Worm (Caenorhabditis elegans) whole organism, young adult: ENCODE measurements around the gene ncap-1.

Experiments
- C06A6.2 ChIP-seq: fragments of 200-800 bp; sonication (Bioruptor generic); conservative IDR thresholded peaks from 2 replicates; pipeline ENCODE4 v1.3.6; 2022; ENCODE audit warnings: missing genetic modification characterization, missing compliant biosample characterization
- D2030.7 ChIP-seq: fragments of 200-800 bp; sonication (Bioruptor generic); IDR thresholded peaks from 2 replicates; pipeline ENCODE4 v1.3.6; 2022; ENCODE audit warnings: missing genetic modification reagents, missing genetic modification characterization, missing compliant biosample characterization
- F33H1.4 ChIP-seq: fragments of 200-800 bp; sonication (Bioruptor generic); IDR thresholded peaks from 2 replicates; pipeline ENCODE4 v1.3.6; 2022; ENCODE audit warnings: missing genetic modification reagents, missing genetic modification characterization, missing compliant biosample characterization
- F37B4.10 ChIP-seq: fragments of 200-800 bp; sonication (Bioruptor generic); IDR thresholded peaks from 2 replicates; pipeline ENCODE4 v1.3.6; 2022; ENCODE audit warnings: missing genetic modification characterization, missing compliant biosample characterization
- F39B2.1 ChIP-seq: fragments of 200-800 bp; sonication (Bioruptor generic); IDR thresholded peaks from 2 replicates; pipeline ENCODE4 v1.3.6; 2022; ENCODE audit warnings: missing genetic modification reagents, missing genetic modification characterization, missing compliant biosample characterization
- F49E8.2 ChIP-seq: sonication (generic microtip); optimal IDR thresholded peaks from 3 replicates; lab custom pipeline; 2017; ENCODE audit warnings: missing genetic modification characterization, mild to moderate bottlenecking, missing compliant biosample characterization, antibody characterized with exemption, moderate library complexity; ENCODE audit not compliant: insufficient read depth
- K11D2.4 ChIP-seq: fragments of 200-800 bp; sonication (Bioruptor generic); IDR thresholded peaks from 2 replicates; pipeline ENCODE4 v1.3.6; 2022; ENCODE audit warnings: missing genetic modification reagents, missing genetic modification characterization, missing compliant biosample characterization
- K12H6.12 ChIP-seq: fragments of 200-800 bp; sonication (Bioruptor generic); optimal IDR thresholded peaks from 2 replicates; lab custom pipeline; 2018; ENCODE audit warnings: mild to moderate bottlenecking, missing genetic modification characterization, missing compliant biosample characterization
- T26A5.8 ChIP-seq: sonication (generic microtip); optimal IDR thresholded peaks from 2 replicates; lab custom pipeline; 2016; ENCODE audit warnings: missing genetic modification characterization, missing compliant biosample characterization
- Y53F4B.3 ChIP-seq: fragments of 200-800 bp; sonication (Bioruptor generic); IDR thresholded peaks from 2 replicates; pipeline ENCODE4 v1.3.6; 2022; ENCODE audit warnings: missing genetic modification reagents, missing genetic modification characterization, missing compliant biosample characterization
- Y95B8A.8 ChIP-seq: fragments of 200-800 bp; sonication (Bioruptor generic); IDR thresholded peaks from 2 replicates; pipeline ENCODE4 v1.3.6; 2022; ENCODE audit warnings: missing genetic modification reagents, missing genetic modification characterization, missing compliant biosample characterization
- akir-1 ChIP-seq: fragments of 200-800 bp; sonication (Bioruptor generic); optimal IDR thresholded peaks from 2 replicates; lab custom pipeline; 2018; ENCODE audit warnings: mild to moderate bottlenecking, missing genetic modification characterization, moderate library complexity, missing compliant biosample characterization
- attf-3 ChIP-seq: fragments of 200-800 bp; sonication (Bioruptor generic); conservative IDR thresholded peaks from 2 replicates; pipeline ENCODE4 v1.3.6; 2022; ENCODE audit warnings: missing genetic modification reagents, missing genetic modification characterization, missing compliant biosample characterization
- attf-5 ChIP-seq: fragments of 200-800 bp; sonication (Bioruptor generic); optimal IDR thresholded peaks from 2 replicates; lab custom pipeline; 2018; ENCODE audit warnings: mild to moderate bottlenecking, missing genetic modification characterization, missing compliant biosample characterization
- ccch-3 ChIP-seq: fragments of 200-800 bp; sonication (Bioruptor generic); optimal IDR thresholded peaks from 2 replicates; lab custom pipeline; 2018; ENCODE audit warnings: mild to moderate bottlenecking, missing genetic modification characterization, missing compliant biosample characterization
- cebp-2 ChIP-seq: fragments of 200-800 bp; sonication (Bioruptor generic); IDR thresholded peaks from 2 replicates; pipeline ENCODE4 v1.3.6; 2022; ENCODE audit warnings: missing genetic modification characterization, missing compliant biosample characterization
- die-1 ChIP-seq: sonication (generic microtip); optimal IDR thresholded peaks from 2 replicates; lab custom pipeline; 2016; ENCODE audit warnings: missing genotype, mild to moderate bottlenecking, missing genetic modification characterization, missing compliant biosample characterization
- dox-1 ChIP-seq: fragments of 200-800 bp; sonication (Bioruptor generic); IDR thresholded peaks from 2 replicates; pipeline ENCODE4 v1.3.6; 2022; ENCODE audit warnings: missing genetic modification reagents, missing genetic modification characterization, missing compliant biosample characterization
- dpff-1 ChIP-seq: sonication (generic microtip); optimal IDR thresholded peaks from 2 replicates; lab custom pipeline; 2017; ENCODE audit warnings: mild to moderate bottlenecking, missing genetic modification characterization, missing compliant biosample characterization
- efl-1 ChIP-seq: fragments of 150-350 bp; optimal IDR thresholded peaks from 2 replicates; lab custom pipeline; 2014; ENCODE audit warnings: missing biosample characterization, missing genetic modification reagents, missing genetic modification characterization
- egl-44 ChIP-seq: fragments of 200-800 bp; sonication (Bioruptor generic); IDR thresholded peaks from 2 replicates; pipeline ENCODE4 v1.3.6; 2022; ENCODE audit warnings: missing genetic modification reagents, missing genetic modification characterization, missing compliant biosample characterization
- egrh-3 ChIP-seq: fragments of 200-800 bp; sonication (Bioruptor generic); IDR thresholded peaks from 2 replicates; pipeline ENCODE4 v1.3.6; 2022; ENCODE audit warnings: missing genetic modification reagents, missing genetic modification characterization, missing compliant biosample characterization
- ekl-4 ChIP-seq: fragments of 200-800 bp; sonication (Bioruptor generic); IDR thresholded peaks from 2 replicates; pipeline ENCODE4 v1.3.6; 2022; ENCODE audit warnings: missing genetic modification reagents, missing genetic modification characterization, missing compliant biosample characterization
- fkh-3 ChIP-seq: sonication (generic microtip); optimal IDR thresholded peaks from 2 replicates; lab custom pipeline; 2016; ENCODE audit warnings: mild to moderate bottlenecking, missing genetic modification characterization, missing compliant biosample characterization
- hlh-12 ChIP-seq: sonication (generic microtip); optimal IDR thresholded peaks from 2 replicates; lab custom pipeline; 2016; ENCODE audit warnings: missing genetic modification characterization, missing compliant biosample characterization
- hlh-26 ChIP-seq: fragments of 200-800 bp; sonication (Bioruptor generic); conservative IDR thresholded peaks from 2 replicates; pipeline ENCODE4 v1.3.6; 2022; ENCODE audit warnings: missing genetic modification reagents, missing genetic modification characterization, missing compliant biosample characterization
- hmg-1.2 ChIP-seq: fragments of 200-800 bp; sonication (Bioruptor generic); IDR thresholded peaks from 2 replicates; pipeline ENCODE4 v1.3.6; 2022; ENCODE audit warnings: missing genetic modification reagents, missing genetic modification characterization, missing compliant biosample characterization
- hsf-1 ChIP-seq: fragments of 200-800 bp; sonication (Bioruptor generic); IDR thresholded peaks from 2 replicates; pipeline ENCODE4 v1.3.6; 2022; ENCODE audit warnings: missing genetic modification reagents, missing genetic modification characterization, missing compliant biosample characterization
- madf-10 ChIP-seq: sonication (generic microtip); optimal IDR thresholded peaks from 2 replicates; lab custom pipeline; 2016; ENCODE audit warnings: mild to moderate bottlenecking, missing genetic modification characterization, missing compliant biosample characterization
- mcd-1 ChIP-seq: fragments of 200-800 bp; sonication (Bioruptor generic); IDR thresholded peaks from 2 replicates; pipeline ENCODE4 v1.3.6; 2022; ENCODE audit warnings: missing genetic modification reagents, missing genetic modification characterization, missing compliant biosample characterization
- nfya-1 ChIP-seq: sonication (generic microtip); optimal IDR thresholded peaks from 2 replicates; lab custom pipeline; 2017; ENCODE audit warnings: antibody characterized with exemption, missing compliant biosample characterization, missing genetic modification characterization, borderline replicate concordance; ENCODE audit not compliant: insufficient read depth
- nfya-2 ChIP-seq: fragments of 200-800 bp; sonication (Bioruptor generic); IDR thresholded peaks from 2 replicates; pipeline ENCODE4 v1.3.6; 2022; ENCODE audit warnings: missing genetic modification reagents, missing genetic modification characterization, missing compliant biosample characterization
- nfyb-1 ChIP-seq: fragments of 200-800 bp; sonication (Bioruptor generic); IDR thresholded peaks from 2 replicates; pipeline ENCODE4 v1.3.6; 2022; ENCODE audit warnings: missing genetic modification reagents, missing genetic modification characterization, missing compliant biosample characterization
- nhr-120 ChIP-seq: fragments of 200-800 bp; sonication (Bioruptor generic); IDR thresholded peaks from 2 replicates; pipeline ENCODE4 v1.3.6; 2022; ENCODE audit warnings: missing genetic modification characterization, missing compliant biosample characterization
- nhr-80 ChIP-seq: sonication (generic microtip); optimal IDR thresholded peaks from 2 replicates; lab custom pipeline; 2016; ENCODE audit warnings: missing genetic modification characterization, missing compliant biosample characterization
- nhr-90 ChIP-seq: sonication (generic microtip); optimal IDR thresholded peaks from 2 replicates; lab custom pipeline; 2016; ENCODE audit warnings: missing genotype, mild to moderate bottlenecking, missing genetic modification characterization, missing compliant biosample characterization
- pha-4 ChIP-seq: fragments of 150-350 bp; sonication (generic microtip); optimal IDR thresholded peaks from 2 replicates; lab custom pipeline; 2014; ENCODE audit warnings: missing biosample characterization, missing genetic modification reagents, missing genetic modification characterization
- rcor-1 ChIP-seq: fragments of 200-800 bp; sonication (Bioruptor generic); IDR thresholded peaks from 2 replicates; pipeline ENCODE4 v1.3.6; 2022; ENCODE audit warnings: missing genetic modification reagents, missing genetic modification characterization, missing compliant biosample characterization
- sdz-38 ChIP-seq: sonication (generic microtip); optimal IDR thresholded peaks from 2 replicates; lab custom pipeline; 2016; ENCODE audit warnings: missing genotype, missing genetic modification characterization, missing compliant biosample characterization
- sea-2 ChIP-seq: fragments of 200-800 bp; sonication (Bioruptor generic); IDR thresholded peaks from 2 replicates; pipeline ENCODE4 v1.3.6; 2022; ENCODE audit warnings: missing genetic modification characterization, missing compliant biosample characterization
- snpc-3.4 ChIP-seq: sonication (generic microtip); optimal IDR thresholded peaks from 2 replicates; lab custom pipeline; 2017; ENCODE audit warnings: missing genetic modification characterization, mild to moderate bottlenecking, missing compliant biosample characterization, antibody characterized with exemption, moderate library complexity, missing genotype, missing genetic modification reagents
- tbx-9 ChIP-seq: sonication (generic microtip); optimal IDR thresholded peaks from 2 replicates; lab custom pipeline; 2016; ENCODE audit warnings: borderline replicate concordance, missing genetic modification characterization, inconsistent platforms, missing compliant biosample characterization
- tlf-1 ChIP-seq: fragments of 200-800 bp; sonication (Bioruptor generic); optimal IDR thresholded peaks from 2 replicates; lab custom pipeline; 2018; ENCODE audit warnings: mild to moderate bottlenecking, missing genetic modification characterization, missing compliant biosample characterization
- zfh-2 ChIP-seq: fragments of 200-800 bp; sonication (Bioruptor generic); conservative IDR thresholded peaks from 2 replicates; pipeline ENCODE4 v1.3.6; 2022; ENCODE audit warnings: missing genetic modification reagents, missing genetic modification characterization, missing compliant biosample characterization
- ztf-22 ChIP-seq: fragments of 200-800 bp; sonication (Bioruptor generic); optimal IDR thresholded peaks from 2 replicates; lab custom pipeline; 2018; ENCODE audit warnings: mild to moderate bottlenecking, missing genetic modification characterization, moderate library complexity, missing compliant biosample characterization
- ztf-25 ChIP-seq: fragments of 200-800 bp; sonication (Bioruptor generic); IDR thresholded peaks from 2 replicates; pipeline ENCODE4 v1.3.6; 2022; ENCODE audit warnings: missing genetic modification reagents, missing genetic modification characterization, missing compliant biosample characterization
- ztf-28 ChIP-seq: fragments of 200-800 bp; sonication (Bioruptor generic); IDR thresholded peaks from 2 replicates; pipeline ENCODE4 v1.3.6; 2022; ENCODE audit warnings: missing genetic modification reagents, missing genetic modification characterization, missing compliant biosample characterization

ncap-1 gene

ce11 chrII:2925032-2925431 is 5.9 kb upstream of the ncap-1 start:
- TF ChIP-seq tbx-9 (tag; lab: Kevin White, UChicago), result no peak
- TF ChIP-seq cebp-2 (GFP tag; lab: Robert Waterston, UW), result no peak
- peak; percentile 55; the same call in 1 of the 2 replicates for TF ChIP-seq zfh-2
- peak; percentile 67 for TF ChIP-seq hmg-1.2
- TF ChIP-seq F37B4.10 (GFP tag; lab: Robert Waterston, UW), result no peak
- no peak for TF ChIP-seq mcd-1
- TF ChIP-seq F39B2.1 (GFP tag; lab: Robert Waterston, UW), result no peak
- no peak for TF ChIP-seq F33H1.4 (GFP tag; lab: Robert Waterston, UW)
- no peak for TF ChIP-seq egl-44 (GFP tag; lab: Robert Waterston, UW)
- no peak for TF ChIP-seq akir-1 (GFP tag; lab: Kevin White, UChicago)
- no peak for TF ChIP-seq K11D2.4 (GFP tag; lab: Robert Waterston, UW)
- no peak for TF ChIP-seq nfya-2
- peak; percentile 61; the same call in 1 of the 2 replicates for TF ChIP-seq egrh-3 (GFP tag; lab: Robert Waterston, UW)
- no peak for TF ChIP-seq madf-10

DNA sequence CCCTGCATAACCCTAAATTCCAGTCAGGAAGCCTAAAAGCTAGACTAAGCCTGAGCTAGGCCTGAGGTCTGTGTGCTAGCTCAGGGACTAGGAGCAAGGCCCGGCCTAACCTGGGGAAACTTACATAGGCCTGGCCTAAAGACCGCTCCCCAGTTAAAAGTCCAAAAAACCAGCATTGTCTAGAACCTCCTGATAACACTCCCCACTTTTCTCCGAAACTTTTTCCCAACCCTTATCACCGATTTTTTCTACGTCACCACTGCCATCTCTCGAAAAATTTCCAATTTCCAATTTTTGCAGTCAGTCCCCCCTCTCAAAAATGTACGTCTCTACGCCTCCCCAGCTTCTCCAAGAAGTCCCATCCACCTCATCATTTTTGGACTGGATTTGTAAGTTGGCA is 4.5 kb upstream of the ncap-1 start, which contains the start of gene ZK355.2:
ZK355.2 (plus strand) TSS at position 301 of the 400 bp plus-strand sequence.
- no peak for TF ChIP-seq F49E8.2 (tag; lab: Kevin White, UChicago)
- TF ChIP-seq attf-3 (GFP tag; lab: Robert Waterston, UW), result 0 out of 2 replicates have a peak, but pooled peaks have one; percentile 38
- peak; percentile 16 for TF ChIP-seq nhr-80
- no peak for TF ChIP-seq C06A6.2 (GFP tag; lab: Robert Waterston, UW)
- no peak for TF ChIP-seq fkh-3 (tag; lab: Kevin White, UChicago)

DNA sequence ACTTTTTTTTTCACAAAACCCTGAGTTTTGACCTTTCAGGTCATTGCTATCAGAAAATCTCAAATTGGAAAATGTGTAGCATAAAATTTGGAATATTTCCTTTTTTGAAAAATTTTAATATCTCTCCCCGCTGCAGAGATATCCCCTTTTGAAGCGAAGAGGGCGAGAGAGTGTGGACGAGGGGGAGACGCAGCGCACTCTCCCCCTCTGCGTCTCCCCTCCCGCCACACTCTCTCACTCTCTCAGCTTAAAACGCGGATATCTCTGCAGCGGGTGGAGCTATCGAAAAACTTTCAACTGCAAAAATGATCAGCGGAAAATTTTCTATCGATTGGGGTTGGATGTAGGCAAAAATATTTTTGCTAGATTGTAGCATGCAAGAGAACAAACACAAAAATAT is 3.7 kb upstream of the ncap-1 start:
- TF ChIP-seq D2030.7 (GFP tag; lab: Robert Waterston, UW) (no peak), pha-4 (tag; lab: Kevin White, UChicago) (no peak), sea-2 (GFP tag; lab: Robert Waterston, UW) (no peak), dox-1 (GFP tag; lab: Robert Waterston, UW) (no peak), die-1 (tag; lab: Kevin White, UChicago) (no peak), Y95B8A.8 (GFP tag; lab: Robert Waterston, UW) (0 out of 2 replicates have a peak, but pooled peaks have one; percentile 0), ekl-4 (GFP tag; lab: Robert Waterston, UW) (no peak), mcd-1 (0 out of 2 replicates have a peak, but pooled peaks have one; percentile 35), T26A5.8 (no peak), nfya-1 (tag; lab: Kevin White, UChicago) (no peak), ztf-28 (no peak), K12H6.12 (tag; lab: Kevin White, UChicago) (no peak), dpff-1 (no peak), nhr-80 (no peak), nfyb-1 (0 out of 2 replicates have a peak, but pooled peaks have one; percentile 37), F39B2.1 (GFP tag; lab: Robert Waterston, UW) (no peak), efl-1 (GFP tag; lab: Kevin White, UChicago) (no peak), nhr-90 (tag; lab: Kevin White, UChicago) (no peak), ccch-3 (GFP tag; lab: Kevin White, UChicago) (no peak), hlh-12 (tag; lab: Kevin White, UChicago) (no peak), tlf-1 (no peak), ztf-22 (no peak), nhr-120 (GFP tag; lab: Robert Waterston, UW) (no peak), rcor-1 (GFP tag; lab: Robert Waterston, UW) (no peak), ztf-25 (GFP tag; lab: Robert Waterston, UW) (no peak), snpc-3.4 (tag; lab: Kevin White, UChicago) (no peak), attf-5 (GFP tag; lab: Kevin White, UChicago) (no peak), hlh-26 (GFP tag; lab: Robert Waterston, UW) (no peak), hsf-1 (GFP tag; lab: Robert Waterston, UW) (0 out of 2 replicates have a peak, but pooled peaks have one; percentile 6), sdz-38 (tag; lab: Kevin White, UChicago) (no peak), Y53F4B.3 (GFP tag; lab: Robert Waterston, UW) (no peak)
